Worm (Caenorhabditis elegans) whole organism, L1 larva: ENCODE data around the gene C03H5.7.

Experiments used
- aha-1 ChIP-seq: fragments of 150-350 bp; optimal IDR thresholded peaks from 2 replicates; lab custom pipeline; 2014; ENCODE audit warnings: missing biosample characterization, missing genetic modification characterization
- aly-2 ChIP-seq: fragments of 150-350 bp; optimal IDR thresholded peaks from 2 replicates; lab custom pipeline; 2014; ENCODE audit warnings: missing biosample characterization, missing genetic modification characterization
- ama-1 ChIP-seq: fragments of 150-350 bp; optimal IDR thresholded peaks from 2 replicates; lab custom pipeline; 2014
- blmp-1 ChIP-seq: fragments of 150-350 bp; optimal IDR thresholded peaks from 2 replicates; lab custom pipeline; 2014; ENCODE audit warnings: missing biosample characterization, missing genetic modification characterization
- ceh-82 ChIP-seq, 3 experiments: fragments of 150-350 bp in 1 of 3; sonication (generic microtip) in 2 of 3; optimal IDR thresholded peaks; 2 replicates each; lab custom pipeline; 2014 to 2017; ENCODE audit warnings: missing biosample characterization in 3 of 3, missing genetic modification characterization in 3 of 3
- efl-1 ChIP-seq, 4 experiments: fragments of 150-350 bp; optimal IDR thresholded peaks in 3 of 4; peaks in 1 of 4; 1 replicate in 1 of 4; 2 replicates in 3 of 4; lab custom pipeline; 2014; ENCODE audit warnings: missing biosample characterization in 2 of 4, missing genetic modification characterization in 2 of 4, missing genetic modification reagents in 2 of 4
- fkh-10 ChIP-seq: sonication (generic microtip); optimal IDR thresholded peaks from 2 replicates; lab custom pipeline; 2017; ENCODE audit warnings: missing biosample characterization, missing genetic modification reagents, missing genetic modification characterization
- jun-1 ChIP-seq: fragments of 150-350 bp; optimal IDR thresholded peaks from 2 replicates; lab custom pipeline; 2014; ENCODE audit warnings: missing biosample characterization, missing genetic modification reagents, missing genetic modification characterization
- lin-13 ChIP-seq: fragments of 150-350 bp; optimal IDR thresholded peaks from 2 replicates; lab custom pipeline; 2014; ENCODE audit warnings: missing biosample characterization, missing genetic modification reagents, missing genetic modification characterization
- mdl-1 ChIP-seq, 2 experiments: fragments of 150-350 bp; optimal IDR thresholded peaks; 2 replicates each; lab custom pipeline; 2014 to 2017; ENCODE audit warnings: missing biosample characterization in 2 of 2, missing genetic modification characterization in 2 of 2, inconsistent platforms in 1 of 2
- nhr-237 ChIP-seq: fragments of 150-350 bp; optimal IDR thresholded peaks from 2 replicates; lab custom pipeline; 2014; ENCODE audit warnings: missing biosample characterization, missing genetic modification characterization

DNA sequence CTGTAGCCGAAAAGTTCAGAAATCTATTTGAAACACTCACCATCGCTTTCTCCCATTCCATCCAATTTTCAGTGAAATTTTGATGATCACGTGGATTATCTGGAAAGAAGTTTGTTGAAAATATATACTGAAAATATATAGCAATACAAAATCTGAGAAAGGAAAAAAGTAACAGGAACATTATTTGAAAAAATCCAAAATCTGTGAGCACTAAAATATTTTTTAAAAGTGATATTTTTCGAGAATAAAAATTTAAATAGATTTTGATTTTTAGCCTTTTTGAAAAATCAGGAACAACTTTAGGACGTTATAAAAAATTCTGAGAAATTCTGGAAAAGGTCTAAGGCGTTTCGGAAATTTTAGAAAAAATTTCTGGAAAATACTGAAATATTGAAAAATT, 23.1 kb upstream of the C03H5.7 start, which contains the start of gene dmsr-4:
- TF ChIP-seq lin-13 (GFP tag; lab: Kevin White, UChicago) (no peak), fkh-10 (GFP tag; lab: Kevin White, UChicago) (no peak), aly-2 (no peak), ama-1 (lab: Kevin White, UChicago) (no peak), jun-1 (tag; lab: Kevin White, UChicago) (no peak), efl-1 (optimal IDR thresholded peaks at IDR 0.05; lab: Kevin White, UChicago) (no peak), efl-1 (GFP tag; optimal IDR thresholded peaks at IDR 0.05 in 1 of 2; lab: Kevin White, UChicago) (no peak), mdl-1 (tag; optimal IDR thresholded peaks at IDR 0.05; lab: Kevin White, UChicago) (no peak), aha-1 (tag; lab: Kevin White, UChicago) (no peak), blmp-1 (no peak), ceh-82 (tag; optimal IDR thresholded peaks at IDR 0.05; lab: Kevin White, UChicago) (no peak), nhr-237 (tag; lab: Kevin White, UChicago) (no peak)
